Worm (Caenorhabditis elegans) whole organism, L4 larva: ENCODE results near the gene T28F3.11.

Experiments
- fos-1 ChIP-seq: fragments of 150-350 bp; optimal IDR thresholded peaks from 2 replicates; lab custom pipeline; 2014; ENCODE audit warnings: missing biosample characterization, missing genetic modification characterization
- lim-7 ChIP-seq: fragments of 200-800 bp; sonication (Bioruptor generic); IDR thresholded peaks from 2 replicates; pipeline ENCODE4 v1.3.6; 2022; ENCODE audit warnings: missing genetic modification characterization, missing compliant biosample characterization
- zip-2 ChIP-seq: fragments of 150-350 bp; optimal IDR thresholded peaks from 2 replicates; lab custom pipeline; 2014; ENCODE audit warnings: missing biosample characterization, missing genetic modification characterization

The T28F3.11 gene

ce11 chrIV:17245200-17245599, 46.3 kb downstream of the T28F3.11 start, which contains the start of gene ZK550.2 (continued):
- TF ChIP-seq lim-7 (GFP tag; lab: Robert Waterston, UW), result no peak
- peak; percentile 10 for TF ChIP-seq zip-2 (tag; lab: Kevin White, UChicago)
- TF ChIP-seq fos-1 (tag; lab: Kevin White, UChicago), result peak; percentile 68
- TF ChIP-seq, all 104 proteins: peak for 22
